Worm (Caenorhabditis elegans) whole organism, early embryonic: ENCODE data around the gene F53C3.1.

ENCODE experiments used
- F13C5.2 ChIP-seq: sonication (generic microtip); optimal IDR thresholded peaks from 2 replicates; lab custom pipeline; 2017; ENCODE audit warnings: mild to moderate bottlenecking, missing genetic modification characterization, inconsistent platforms, missing compliant biosample characterization
- ama-1 ChIP-seq: fragments of 150-350 bp; optimal IDR thresholded peaks from 2 replicates; lab custom pipeline; 2014
- ceh-13 ChIP-seq: fragments of 200-800 bp; sonication (Bioruptor generic); optimal IDR thresholded peaks from 2 replicates; lab custom pipeline; 2018; ENCODE audit warnings: mild to moderate bottlenecking, missing genetic modification characterization, missing compliant biosample characterization
- ceh-36 ChIP-seq: sonication (generic microtip); optimal IDR thresholded peaks from 2 replicates; lab custom pipeline; 2016; ENCODE audit warnings: missing genetic modification characterization, inconsistent platforms, missing compliant biosample characterization
- ets-7 ChIP-seq: sonication (generic microtip); optimal IDR thresholded peaks from 2 replicates; lab custom pipeline; 2016; ENCODE audit warnings: missing genotype, missing genetic modification characterization, missing compliant biosample characterization
- flt-1 ChIP-seq: fragments of 200-800 bp; sonication (Bioruptor generic); IDR thresholded peaks from 2 replicates; pipeline ENCODE4 v1.3.6; 2022; ENCODE audit warnings: missing genetic modification characterization, missing compliant biosample characterization
- hmbx-1 ChIP-seq: sonication (generic microtip); optimal IDR thresholded peaks from 2 replicates; lab custom pipeline; 2016; ENCODE audit warnings: mild to moderate bottlenecking, missing genetic modification characterization, missing compliant biosample characterization
- hmg-4 ChIP-seq: fragments of 200-800 bp; sonication (Bioruptor generic); optimal IDR thresholded peaks from 2 replicates; lab custom pipeline; 2018; ENCODE audit warnings: mild to moderate bottlenecking, missing genetic modification characterization, missing compliant biosample characterization
- hnd-1 ChIP-seq: sonication (generic microtip); optimal IDR thresholded peaks from 2 replicates; lab custom pipeline; 2016; ENCODE audit warnings: missing genetic modification characterization, missing compliant biosample characterization
- scrt-1 ChIP-seq: fragments of 200-800 bp; sonication (Bioruptor generic); IDR thresholded peaks from 2 replicates; pipeline ENCODE4 v1.3.6; 2022; ENCODE audit warnings: missing genetic modification characterization, missing compliant biosample characterization
- sea-1 ChIP-seq: fragments of 200-800 bp; sonication (Bioruptor generic); conservative IDR thresholded peaks from 2 replicates; pipeline ENCODE4 v1.3.6; 2022; ENCODE audit warnings: missing genetic modification characterization, missing compliant biosample characterization
- tbx-37 ChIP-seq: fragments of 200-800 bp; sonication (Bioruptor generic); conservative IDR thresholded peaks from 2 replicates; pipeline ENCODE4 v1.3.6; 2022; ENCODE audit warnings: missing genetic modification reagents, missing genetic modification characterization, missing compliant biosample characterization
- tra-4 ChIP-seq: sonication (generic microtip); optimal IDR thresholded peaks from 2 replicates; lab custom pipeline; 2017; ENCODE audit warnings: missing genetic modification characterization, missing compliant biosample characterization

- TF ChIP-seq scrt-1 (no peak), ama-1 (lab: Kevin White, UChicago) (no peak), flt-1 (GFP tag; lab: Robert Waterston, UW) (no peak), tra-4 (tag; lab: Kevin White, UChicago) (no peak), ceh-36 (no peak), tbx-37 (GFP tag; lab: Robert Waterston, UW) (no peak), ets-7 (tag; lab: Kevin White, UChicago) (no peak), hmg-4 (GFP tag; lab: Kevin White, UChicago) (no peak), hmbx-1 (no peak), hnd-1 (tag; lab: Kevin White, UChicago) (no peak), sea-1 (no peak), ceh-13 (GFP tag; lab: Kevin White, UChicago) (no peak), F13C5.2 (no peak)
Measured at ce11 chrII:3935098-3935497, 23.3 kb downstream of the F53C3.1 start.
